Worm (Caenorhabditis elegans) whole organism, L4 larva: ENCODE results near the gene C06A6.7.

ENCODE experiments used
- F26F4.8 ChIP-seq: fragments of 200-800 bp; sonication (Bioruptor generic); conservative IDR thresholded peaks from 2 replicates; pipeline ENCODE4 v1.3.6; 2022; ENCODE audit warnings: missing genetic modification characterization, missing compliant biosample characterization
- ZK546.5 ChIP-seq, 2 experiments: sonication (generic microtip); optimal IDR thresholded peaks; 2 replicates each; lab custom pipeline; 2017; ENCODE audit warnings: missing biosample characterization in 2 of 2, missing genetic modification characterization in 2 of 2
- aha-1 ChIP-seq: fragments of 150-350 bp; peaks from one replicate; lab custom pipeline; 2014; ENCODE audit warnings: missing biosample characterization, missing genetic modification characterization
- ctbp-1 ChIP-seq: fragments of 200-800 bp; sonication (Bioruptor generic); IDR thresholded peaks from 2 replicates; pipeline ENCODE4 v1.3.6; 2022; ENCODE audit warnings: missing genetic modification reagents, missing genetic modification characterization, missing compliant biosample characterization
- daf-8 ChIP-seq: fragments of 200-800 bp; sonication (Bioruptor generic); IDR thresholded peaks from 2 replicates; pipeline ENCODE4 v1.3.6; 2022; ENCODE audit warnings: missing genetic modification characterization, missing compliant biosample characterization
- dmd-6 ChIP-seq: fragments of 200-800 bp; sonication (Bioruptor generic); IDR thresholded peaks from 2 replicates; pipeline ENCODE4 v1.3.6; 2022; ENCODE audit warnings: missing genetic modification reagents, missing genetic modification characterization, missing compliant biosample characterization
- duxl-1 ChIP-seq: sonication (generic microtip); optimal IDR thresholded peaks from 2 replicates; lab custom pipeline; 2016; ENCODE audit warnings: mild to moderate bottlenecking, missing genetic modification characterization, moderate library complexity, missing compliant biosample characterization; ENCODE audit not compliant: poor library complexity
- egl-27 ChIP-seq: sonication (generic microtip); optimal IDR thresholded peaks from 3 replicates; lab custom pipeline; 2017; ENCODE audit warnings: missing biosample characterization, missing genetic modification reagents, missing genetic modification characterization
- fos-1 ChIP-seq: fragments of 150-350 bp; optimal IDR thresholded peaks from 2 replicates; lab custom pipeline; 2014; ENCODE audit warnings: missing biosample characterization, missing genetic modification characterization
- hif-1 ChIP-seq, 2 experiments: sonication (generic microtip); optimal IDR thresholded peaks; 2 replicates each; lab custom pipeline; 2016 to 2017; ENCODE audit warnings: missing compliant biosample characterization in 2 of 2, missing genetic modification characterization in 2 of 2, missing genetic modification reagents in 2 of 2, missing genotype in 2 of 2, mild to moderate bottlenecking in 1 of 2
- hlh-30 ChIP-seq: sonication (generic microtip); optimal IDR thresholded peaks from 2 replicates; lab custom pipeline; 2017; ENCODE audit warnings: antibody characterized with exemption, mild to moderate bottlenecking, missing genetic modification characterization, missing compliant biosample characterization; ENCODE audit not compliant: insufficient read depth
- lin-13 ChIP-seq: fragments of 150-350 bp; optimal IDR thresholded peaks from 2 replicates; lab custom pipeline; 2014; ENCODE audit warnings: missing biosample characterization, missing genetic modification reagents, missing genetic modification characterization
- lin-29 ChIP-seq: fragments of 200-800 bp; sonication (Bioruptor generic); IDR thresholded peaks from 2 replicates; pipeline ENCODE4 v1.3.6; 2022; ENCODE audit warnings: missing genetic modification reagents, missing genetic modification characterization, missing compliant biosample characterization
- mdt-29 ChIP-seq: fragments of 200-800 bp; sonication (Bioruptor generic); IDR thresholded peaks from 2 replicates; pipeline ENCODE4 v1.3.6; 2022; ENCODE audit warnings: missing genetic modification reagents, missing genetic modification characterization, missing compliant biosample characterization
- mes-2 ChIP-seq: sonication (generic microtip); optimal IDR thresholded peaks from 2 replicates; lab custom pipeline; 2016; ENCODE audit warnings: missing genotype, mild to moderate bottlenecking, missing genetic modification characterization, missing compliant biosample characterization; ENCODE audit not compliant: poor library complexity, severe bottlenecking
- mxl-2 ChIP-seq: fragments of 200-800 bp; sonication (Bioruptor generic); conservative IDR thresholded peaks from 2 replicates; pipeline ENCODE4 v1.3.6; 2022; ENCODE audit warnings: missing genetic modification reagents, missing genetic modification characterization, missing compliant biosample characterization
- mxl-3 ChIP-seq: fragments of 200-800 bp; sonication (Bioruptor generic); optimal IDR thresholded peaks from 2 replicates; lab custom pipeline; 2018; ENCODE audit warnings: mild to moderate bottlenecking, missing genetic modification characterization, missing compliant biosample characterization
- nhr-11 ChIP-seq: fragments of 150-350 bp; optimal IDR thresholded peaks from 2 replicates; lab custom pipeline; 2014; ENCODE audit warnings: missing biosample characterization, missing genetic modification characterization
- pha-4 ChIP-seq, 2 experiments: fragments of 150-350 bp in 1 of 2; fragments of 200-800 bp in 1 of 2; sonication (Bioruptor generic) in 1 of 2; IDR thresholded peaks in 1 of 2; optimal IDR thresholded peaks in 1 of 2; 2 replicates each; pipeline versions ENCODE4 v1.3.6 to Lab custom; 2014 to 2022; ENCODE audit warnings: missing genetic modification characterization in 2 of 2, missing genetic modification reagents in 2 of 2, missing biosample characterization in 1 of 2, missing compliant biosample characterization in 1 of 2
- set-16 ChIP-seq: fragments of 200-800 bp; sonication (Bioruptor generic); IDR thresholded peaks from 2 replicates; pipeline ENCODE4 v1.3.6; 2022; ENCODE audit warnings: missing genetic modification reagents, missing genetic modification characterization, missing compliant biosample characterization
- tag-97 ChIP-seq: fragments of 200-800 bp; sonication (Bioruptor generic); IDR thresholded peaks from 2 replicates; pipeline ENCODE4 v1.3.6; 2022; ENCODE audit warnings: missing genetic modification characterization, missing compliant biosample characterization
- unc-62 ChIP-seq, 3 experiments: fragments of 150-350 bp in 1 of 3; sonication (generic microtip); optimal IDR thresholded peaks in 2 of 3; peaks in 1 of 3; 1 replicate in 1 of 3; 2 replicates in 2 of 3; lab custom pipeline; 2014 to 2017; ENCODE audit warnings: missing biosample characterization in 3 of 3, missing genetic modification characterization in 3 of 3, missing genetic modification reagents in 3 of 3, missing genotype in 1 of 3
- zfp-2 ChIP-seq: sonication (generic microtip); optimal IDR thresholded peaks from 2 replicates; lab custom pipeline; 2016; ENCODE audit warnings: mild to moderate bottlenecking, missing genetic modification characterization, missing compliant biosample characterization
- ztf-11 ChIP-seq: fragments of 150-350 bp; optimal IDR thresholded peaks from 2 replicates; lab custom pipeline; 2014; ENCODE audit warnings: missing biosample characterization, missing genetic modification characterization
- ztf-7 ChIP-seq: fragments of 150-350 bp; optimal IDR thresholded peaks from 2 replicates; lab custom pipeline; 2014; ENCODE audit warnings: missing biosample characterization, missing genetic modification characterization

The C06A6.7 gene

ce11 chrIV:7879017-7879416 lies 40.7 kb upstream of the C06A6.7 start, which contains the start of gene srt-73:
Gene srt-73, plus strand, starts transcription at chrIV:7879317.
- TF ChIP-seq lin-29 (no peak), tag-97 (no peak), duxl-1 (tag; lab: Kevin White, UChicago) (no peak), zfp-2 (no peak), fos-1 (no peak), lin-13 (GFP tag; lab: Kevin White, UChicago) (no peak), nhr-11 (no peak), dmd-6 (GFP tag; lab: Robert Waterston, UW) (no peak), F26F4.8 (GFP tag; lab: Robert Waterston, UW) (no peak), ztf-7 (tag; lab: Kevin White, UChicago) (no peak)
- TF ChIP-seq, all 104 proteins: peak for 0

ce11 chrIV:7877781-7878180 lies 39.5 kb upstream of the C06A6.7 start, which contains the start of gene kin-26:
Gene kin-26, minus strand, starts transcription at chrIV:7877881.
- no peak for TF ChIP-seq nhr-11
- no peak for TF ChIP-seq lin-29
- no peak for TF ChIP-seq duxl-1 (tag; lab: Kevin White, UChicago)
- TF ChIP-seq ctbp-1 (GFP tag; lab: Robert Waterston, UW): no peak
- TF ChIP-seq mxl-2 (GFP tag; lab: Robert Waterston, UW): no peak
- TF ChIP-seq pha-4 (GFP tag; IDR thresholded peaks at IDR 0.05; lab: Robert Waterston, UW): no peak
- TF ChIP-seq pha-4 (tag; optimal IDR thresholded peaks at IDR 0.05; lab: Kevin White, UChicago): no peak
- TF ChIP-seq, all 104 proteins: peak for 0

- peak in 1 of 2 experiments; percentile 52 for TF ChIP-seq unc-62 (GFP tag; optimal IDR thresholded peaks at IDR 0.05 in 1 of 2; lab: Kevin White, UChicago)
- no peak for TF ChIP-seq unc-62 (tag; optimal IDR thresholded peaks at IDR 0.05; lab: Kevin White, UChicago)
- no peak for TF ChIP-seq mxl-3 (GFP tag; lab: Kevin White, UChicago)
- peak; percentile 96 for TF ChIP-seq aha-1
Observed at ce11 chrIV:7877255-7877654, 38.9 kb upstream of the C06A6.7 start.

- TF ChIP-seq egl-27 (tag; lab: Kevin White, UChicago): no peak
Observed at ce11 chrIV:7870451-7870850, 32.1 kb upstream of the C06A6.7 start, which contains the start of gene T06C10.3. Gene T06C10.3, plus strand, starts transcription at chrIV:7870751.

ce11 chrIV:7868607-7869006 lies 30.3 kb upstream of the C06A6.7 start, which contains the start of gene flp-10:
Gene flp-10, plus strand, starts transcription at chrIV:7868907.
- peak; percentile 55 for TF ChIP-seq aha-1
- TF ChIP-seq set-16 (GFP tag; lab: Robert Waterston, UW): no peak

ce11 chrIV:7851291-7851690 lies 13.0 kb upstream of the C06A6.7 start:
- TF ChIP-seq daf-8 (GFP tag; lab: Robert Waterston, UW) (no peak), mdt-29 (GFP tag; lab: Robert Waterston, UW) (no peak), unc-62 (GFP tag; optimal IDR thresholded peaks at IDR 0.05 in 1 of 2; lab: Kevin White, UChicago) (peak in 1 of 2 experiments; percentile 87), unc-62 (tag; optimal IDR thresholded peaks at IDR 0.05; lab: Kevin White, UChicago) (no peak), aha-1 (peak; percentile 64)

ce11 chrIV:7850329-7850728 lies 12.0 kb upstream of the C06A6.7 start:
- TF ChIP-seq ZK546.5 (tag; optimal IDR thresholded peaks at IDR 0.05; lab: Kevin White, UChicago) (no peak), aha-1 (peak; percentile 89)

- TF ChIP-seq hif-1 (tag; optimal IDR thresholded peaks at IDR 0.05; lab: Kevin White, UChicago) (no peak), F26F4.8 (GFP tag; lab: Robert Waterston, UW) (no peak), unc-62 (GFP tag; optimal IDR thresholded peaks at IDR 0.05 in 1 of 2; lab: Kevin White, UChicago) (peak in 1 of 2 experiments; percentile 29), unc-62 (tag; optimal IDR thresholded peaks at IDR 0.05; lab: Kevin White, UChicago) (no peak)
Observed at ce11 chrIV:7849235-7849634, 10.9 kb upstream of the C06A6.7 start.

ce11 chrIV:7846386-7846785 lies 8.1 kb upstream of the C06A6.7 start, which contains the start of gene C06A6.2:
Gene C06A6.2, plus strand, starts transcription at chrIV:7846622.
- TF ChIP-seq ztf-11 (tag; lab: Kevin White, UChicago): no peak
- peak; percentile 3 for TF ChIP-seq hlh-30 (tag; lab: Kevin White, UChicago)
- TF ChIP-seq mes-2: peak; percentile 29
- TF ChIP-seq, all 104 proteins: peak for 2
